Worm (Caenorhabditis elegans) whole organism, early embryonic: Measurements from ENCODE around the gene F11C7.2.

Source experiments
- B0310.2 ChIP-seq: sonication (generic microtip); optimal IDR thresholded peaks from 2 replicates; lab custom pipeline; 2016; ENCODE audit warnings: mild to moderate bottlenecking, missing genetic modification characterization, missing compliant biosample characterization
- F13C5.2 ChIP-seq: sonication (generic microtip); optimal IDR thresholded peaks from 2 replicates; lab custom pipeline; 2017; ENCODE audit warnings: mild to moderate bottlenecking, missing genetic modification characterization, inconsistent platforms, missing compliant biosample characterization
- aly-1 ChIP-seq: sonication (generic microtip); optimal IDR thresholded peaks from 2 replicates; lab custom pipeline; 2016; ENCODE audit warnings: missing genetic modification characterization, missing compliant biosample characterization
- ama-1 ChIP-seq: fragments of 150-350 bp; optimal IDR thresholded peaks from 2 replicates; lab custom pipeline; 2014
- ceh-13 ChIP-seq: fragments of 200-800 bp; sonication (Bioruptor generic); optimal IDR thresholded peaks from 2 replicates; lab custom pipeline; 2018; ENCODE audit warnings: mild to moderate bottlenecking, missing genetic modification characterization, missing compliant biosample characterization
- ceh-36 ChIP-seq: sonication (generic microtip); optimal IDR thresholded peaks from 2 replicates; lab custom pipeline; 2016; ENCODE audit warnings: missing genetic modification characterization, inconsistent platforms, missing compliant biosample characterization
- ets-7 ChIP-seq: sonication (generic microtip); optimal IDR thresholded peaks from 2 replicates; lab custom pipeline; 2016; ENCODE audit warnings: missing genotype, missing genetic modification characterization, missing compliant biosample characterization
- flt-1 ChIP-seq: fragments of 200-800 bp; sonication (Bioruptor generic); IDR thresholded peaks from 2 replicates; pipeline ENCODE4 v1.3.6; 2022; ENCODE audit warnings: missing genetic modification characterization, missing compliant biosample characterization
- hmbx-1 ChIP-seq: sonication (generic microtip); optimal IDR thresholded peaks from 2 replicates; lab custom pipeline; 2016; ENCODE audit warnings: mild to moderate bottlenecking, missing genetic modification characterization, missing compliant biosample characterization
- hmg-4 ChIP-seq: fragments of 200-800 bp; sonication (Bioruptor generic); optimal IDR thresholded peaks from 2 replicates; lab custom pipeline; 2018; ENCODE audit warnings: mild to moderate bottlenecking, missing genetic modification characterization, missing compliant biosample characterization
- hnd-1 ChIP-seq: sonication (generic microtip); optimal IDR thresholded peaks from 2 replicates; lab custom pipeline; 2016; ENCODE audit warnings: missing genetic modification characterization, missing compliant biosample characterization
- pes-1 ChIP-seq: fragments of 200-800 bp; sonication (Bioruptor generic); IDR thresholded peaks from 2 replicates; pipeline ENCODE4 v1.3.6; 2022; ENCODE audit warnings: missing genetic modification reagents, missing genetic modification characterization, missing compliant biosample characterization
- scrt-1 ChIP-seq: fragments of 200-800 bp; sonication (Bioruptor generic); IDR thresholded peaks from 2 replicates; pipeline ENCODE4 v1.3.6; 2022; ENCODE audit warnings: missing genetic modification characterization, missing compliant biosample characterization
- sea-1 ChIP-seq: fragments of 200-800 bp; sonication (Bioruptor generic); conservative IDR thresholded peaks from 2 replicates; pipeline ENCODE4 v1.3.6; 2022; ENCODE audit warnings: missing genetic modification characterization, missing compliant biosample characterization
- tbx-11 ChIP-seq: fragments of 200-800 bp; sonication (Bioruptor generic); IDR thresholded peaks from 2 replicates; pipeline ENCODE4 v1.3.6; 2022; ENCODE audit warnings: missing genetic modification characterization, missing compliant biosample characterization
- tbx-37 ChIP-seq: fragments of 200-800 bp; sonication (Bioruptor generic); conservative IDR thresholded peaks from 2 replicates; pipeline ENCODE4 v1.3.6; 2022; ENCODE audit warnings: missing genetic modification reagents, missing genetic modification characterization, missing compliant biosample characterization
- tra-4 ChIP-seq: sonication (generic microtip); optimal IDR thresholded peaks from 2 replicates; lab custom pipeline; 2017; ENCODE audit warnings: missing genetic modification characterization, missing compliant biosample characterization

F11C7.2 gene

DNA sequence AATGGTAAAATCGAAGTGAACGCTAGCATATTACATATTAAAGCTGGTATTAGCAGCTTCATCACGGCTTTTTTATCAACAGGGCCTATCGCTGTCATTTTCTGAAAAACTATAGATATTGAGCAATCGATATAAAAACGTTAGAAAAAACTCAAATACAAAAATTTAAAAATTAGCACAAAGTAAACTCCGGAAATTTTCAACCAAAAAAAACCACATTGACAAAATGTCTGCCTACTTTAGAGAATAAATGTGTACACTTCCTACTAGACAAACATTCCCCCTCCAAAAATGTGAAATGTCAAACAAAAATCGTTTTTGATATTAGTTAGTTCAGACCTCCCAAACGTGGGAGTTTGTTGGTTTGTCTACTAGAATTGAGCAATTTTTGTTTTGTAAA, 28.1 kb upstream of the F11C7.2 start, which contains the start of gene mfsd-10:
Gene mfsd-10 (minus strand): TSS at position 101 of the 400 bp plus-strand sequence.
- TF ChIP-seq tra-4 (no peak), ama-1 (lab: Kevin White, UChicago) (no peak), ceh-13 (no peak), ceh-36 (tag; lab: Kevin White, UChicago) (no peak), scrt-1 (GFP tag; lab: Robert Waterston, UW) (no peak), aly-1 (tag; lab: Kevin White, UChicago) (no peak), hmg-4 (GFP tag; lab: Kevin White, UChicago) (no peak), tbx-11 (GFP tag; lab: Robert Waterston, UW) (no peak), hnd-1 (no peak), tbx-37 (GFP tag; lab: Robert Waterston, UW) (no peak), pes-1 (GFP tag; lab: Robert Waterston, UW) (no peak)

DNA sequence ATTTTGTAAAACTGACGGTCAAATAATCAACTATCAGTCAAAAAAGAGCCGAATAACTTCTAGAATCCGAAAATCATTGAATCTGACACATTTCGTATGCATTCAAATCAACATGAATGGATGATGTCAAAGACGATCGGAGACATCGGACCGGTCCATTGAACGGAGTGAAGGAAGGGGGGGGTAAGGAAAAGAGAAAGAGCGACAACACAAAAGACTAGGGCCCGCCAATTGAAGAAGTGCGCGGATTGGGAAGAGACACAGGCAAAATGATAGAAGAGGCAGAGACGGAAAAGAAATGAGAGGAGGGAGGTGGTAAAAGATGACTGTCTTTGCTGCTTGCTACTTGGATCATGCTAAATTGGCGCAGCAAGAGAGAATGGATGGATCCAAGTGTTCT, 27.1 kb upstream of the F11C7.2 start:
- no peak for TF ChIP-seq tbx-37 (GFP tag; lab: Robert Waterston, UW)
- TF ChIP-seq hmbx-1 = no peak
- TF ChIP-seq hmg-4 (GFP tag; lab: Kevin White, UChicago) = no peak
- no peak for TF ChIP-seq F13C5.2 (tag; lab: Kevin White, UChicago)
- TF ChIP-seq ceh-36 (tag; lab: Kevin White, UChicago) = no peak
- no peak for TF ChIP-seq ceh-13
- TF ChIP-seq aly-1 (tag; lab: Kevin White, UChicago) = no peak
- no peak for TF ChIP-seq B0310.2 (tag; lab: Kevin White, UChicago)
- no peak for TF ChIP-seq flt-1 (GFP tag; lab: Robert Waterston, UW)
- no peak for TF ChIP-seq hnd-1
- TF ChIP-seq ama-1 (lab: Kevin White, UChicago) = no peak
- no peak for TF ChIP-seq pes-1 (GFP tag; lab: Robert Waterston, UW)
- TF ChIP-seq sea-1 (GFP tag; lab: Robert Waterston, UW) = no peak
- no peak for TF ChIP-seq tbx-11 (GFP tag; lab: Robert Waterston, UW)
- no peak for TF ChIP-seq scrt-1 (GFP tag; lab: Robert Waterston, UW)
- no peak for TF ChIP-seq tra-4

DNA sequence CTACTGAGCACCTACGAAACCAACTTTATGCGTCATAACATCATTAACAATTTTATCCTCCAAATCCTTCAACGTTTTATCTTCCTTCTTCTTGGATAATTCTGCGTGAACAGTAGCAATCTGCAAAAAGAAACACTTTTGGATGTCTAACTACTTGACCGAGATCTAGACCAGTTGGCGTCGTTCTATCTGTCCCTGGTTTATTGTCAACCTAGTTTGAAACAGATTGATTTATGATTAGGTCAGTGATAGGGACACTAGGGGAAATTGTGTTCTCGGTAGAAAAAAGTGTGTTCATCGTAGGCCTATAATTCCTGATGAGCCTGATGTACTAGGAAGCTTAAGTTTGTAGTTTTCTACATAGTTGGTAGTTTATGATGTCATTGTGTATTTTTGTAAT, 22.7 kb upstream of the F11C7.2 start:
- TF ChIP-seq ets-7 (tag; lab: Kevin White, UChicago) = no peak
- no peak for TF ChIP-seq tbx-37 (GFP tag; lab: Robert Waterston, UW)
- TF ChIP-seq B0310.2 (tag; lab: Kevin White, UChicago) = no peak
- no peak for TF ChIP-seq flt-1 (GFP tag; lab: Robert Waterston, UW)
- no peak for TF ChIP-seq ceh-36 (tag; lab: Kevin White, UChicago)
- no peak for TF ChIP-seq tbx-11 (GFP tag; lab: Robert Waterston, UW)
- no peak for TF ChIP-seq ceh-13
- TF ChIP-seq pes-1 (GFP tag; lab: Robert Waterston, UW) = no peak
- TF ChIP-seq hnd-1 = no peak
- no peak for TF ChIP-seq sea-1 (GFP tag; lab: Robert Waterston, UW)

DNA sequence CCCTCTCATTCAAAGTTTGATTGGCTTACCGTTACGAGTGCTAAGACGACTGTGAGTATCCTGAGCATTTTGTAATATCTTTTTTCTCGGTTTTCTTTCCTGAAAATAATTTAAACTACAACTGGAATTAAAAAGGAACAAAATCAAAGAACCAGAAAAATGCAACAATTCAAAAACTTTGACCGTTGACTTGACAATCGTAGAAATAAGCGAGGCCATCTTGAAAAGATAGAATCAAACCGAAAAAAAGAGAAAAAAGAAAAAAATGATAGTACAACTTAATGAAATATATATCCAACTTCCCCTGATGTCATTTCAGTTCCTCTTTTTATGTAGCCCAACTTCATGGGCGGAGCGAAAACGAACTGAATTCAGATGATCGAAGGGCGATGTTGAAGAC, 22.1 kb upstream of the F11C7.2 start, which contains the start of gene F10D7.3:
Gene F10D7.3 (minus strand): TSS at position 101 of the 400 bp plus-strand sequence.
- no peak for TF ChIP-seq ama-1 (lab: Kevin White, UChicago)
- TF ChIP-seq scrt-1 (GFP tag; lab: Robert Waterston, UW) = no peak

DNA sequence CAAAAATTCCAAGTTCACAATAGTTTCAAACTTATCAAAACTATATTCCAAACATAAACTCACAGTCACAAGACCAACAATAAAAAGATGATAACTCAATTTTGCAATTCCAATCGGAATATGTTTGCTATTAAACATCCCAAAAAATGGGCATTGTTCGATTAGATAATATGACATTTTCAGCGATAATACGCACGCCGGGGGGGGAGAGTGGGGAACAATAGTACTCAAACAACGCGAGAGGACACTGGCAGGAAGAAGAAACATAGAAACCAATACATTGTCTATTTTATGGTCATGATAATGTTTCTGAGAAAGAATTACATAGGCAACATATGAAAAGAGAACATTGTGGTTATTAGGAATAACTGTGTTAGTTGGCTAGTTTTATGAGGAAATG, 20.7 kb upstream of the F11C7.2 start:
- TF ChIP-seq tbx-37 (GFP tag; lab: Robert Waterston, UW) (no peak), ama-1 (lab: Kevin White, UChicago) (no peak), tbx-11 (GFP tag; lab: Robert Waterston, UW) (no peak), scrt-1 (GFP tag; lab: Robert Waterston, UW) (no peak), flt-1 (GFP tag; lab: Robert Waterston, UW) (no peak), B0310.2 (tag; lab: Kevin White, UChicago) (no peak), pes-1 (GFP tag; lab: Robert Waterston, UW) (no peak), aly-1 (tag; lab: Kevin White, UChicago) (no peak), ets-7 (tag; lab: Kevin White, UChicago) (no peak), hnd-1 (no peak), ceh-36 (tag; lab: Kevin White, UChicago) (no peak), sea-1 (GFP tag; lab: Robert Waterston, UW) (no peak), hmg-4 (GFP tag; lab: Kevin White, UChicago) (no peak), ceh-13 (no peak), hmbx-1 (no peak), F13C5.2 (tag; lab: Kevin White, UChicago) (no peak), tra-4 (no peak)

DNA sequence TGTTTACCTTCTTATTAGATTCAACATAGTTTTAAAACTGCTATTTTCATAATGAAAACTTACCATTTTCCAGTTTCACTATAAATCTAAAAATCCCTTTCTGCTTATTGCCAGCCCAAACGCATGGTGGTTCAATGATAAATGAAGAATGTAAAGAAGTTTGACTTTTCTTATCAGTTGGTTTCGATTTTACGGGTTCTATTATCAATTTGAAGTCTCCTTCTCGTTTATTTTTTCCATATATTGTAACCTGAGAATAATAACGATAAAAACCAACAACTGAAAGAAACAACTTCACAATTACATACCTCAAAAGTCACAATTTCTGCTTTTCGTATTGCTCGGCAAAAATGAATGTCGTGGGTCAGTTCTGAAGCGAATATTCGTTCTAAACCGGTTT, 17.6 kb upstream of the F11C7.2 start:
- TF ChIP-seq ets-7 (tag; lab: Kevin White, UChicago) (no peak), ceh-13 (no peak), tbx-11 (GFP tag; lab: Robert Waterston, UW) (no peak)

DNA sequence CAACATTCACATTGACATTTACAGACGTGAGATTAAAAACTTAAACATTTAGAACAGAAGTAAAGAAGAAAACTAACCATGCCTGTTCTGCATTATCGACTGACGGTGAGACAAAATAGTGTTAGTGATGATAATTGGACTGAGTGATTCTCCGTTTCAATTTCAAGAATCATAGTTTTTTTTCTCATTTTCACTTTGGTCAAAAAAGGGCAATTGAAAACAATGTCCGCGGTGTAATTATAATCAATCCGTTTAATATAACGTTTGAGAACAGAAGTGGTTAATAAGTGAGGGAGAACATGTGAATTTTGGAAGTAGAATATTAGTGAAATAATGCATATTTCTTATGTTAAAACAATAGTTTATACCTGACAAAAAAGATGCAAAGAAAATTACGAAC, 16.9 kb upstream of the F11C7.2 start, which contains the start of gene F10D7.10:
Gene F10D7.10 (minus strand): TSS at position 101 of the 400 bp plus-strand sequence.
- TF ChIP-seq tra-4 (no peak), hmg-4 (GFP tag; lab: Kevin White, UChicago) (no peak), flt-1 (GFP tag; lab: Robert Waterston, UW) (no peak), pes-1 (GFP tag; lab: Robert Waterston, UW) (no peak), tbx-11 (GFP tag; lab: Robert Waterston, UW) (no peak), sea-1 (GFP tag; lab: Robert Waterston, UW) (no peak), hmbx-1 (no peak), hnd-1 (no peak), scrt-1 (GFP tag; lab: Robert Waterston, UW) (no peak), ceh-36 (tag; lab: Kevin White, UChicago) (no peak), aly-1 (tag; lab: Kevin White, UChicago) (no peak), ceh-13 (no peak), F13C5.2 (tag; lab: Kevin White, UChicago) (no peak), ets-7 (tag; lab: Kevin White, UChicago) (no peak), ama-1 (lab: Kevin White, UChicago) (no peak), tbx-37 (GFP tag; lab: Robert Waterston, UW) (no peak)
